Worm (Caenorhabditis elegans) whole organism, L1 larva: ENCODE measurements around the gene rps-1.

ENCODE experiments used
- C16A3.4 ChIP-seq: fragments of 150-350 bp; optimal IDR thresholded peaks from 2 replicates; lab custom pipeline; 2014; ENCODE audit warnings: missing biosample characterization, missing genetic modification characterization
- aha-1 ChIP-seq: fragments of 150-350 bp; optimal IDR thresholded peaks from 2 replicates; lab custom pipeline; 2014; ENCODE audit warnings: missing biosample characterization, missing genetic modification characterization
- blmp-1 ChIP-seq: fragments of 150-350 bp; optimal IDR thresholded peaks from 2 replicates; lab custom pipeline; 2014; ENCODE audit warnings: missing biosample characterization, missing genetic modification characterization
- ceh-8 ChIP-seq: fragments of 200-800 bp; sonication (Bioruptor generic); optimal IDR thresholded peaks from 2 replicates; lab custom pipeline; 2018; ENCODE audit warnings: mild to moderate bottlenecking, missing genetic modification characterization, moderate library complexity, missing compliant biosample characterization
- ceh-82 ChIP-seq, 3 experiments: fragments of 150-350 bp in 1 of 3; sonication (generic microtip) in 2 of 3; optimal IDR thresholded peaks; 2 replicates each; lab custom pipeline; 2014 to 2017; ENCODE audit warnings: missing biosample characterization in 3 of 3, missing genetic modification characterization in 3 of 3
- ceh-88 ChIP-seq: fragments of 200-800 bp; sonication (Bioruptor generic); IDR thresholded peaks from 2 replicates; pipeline ENCODE4 v1.3.6; 2022; ENCODE audit warnings: missing genetic modification characterization, missing compliant biosample characterization
- ceh-90 ChIP-seq: sonication (generic microtip); optimal IDR thresholded peaks from 2 replicates; lab custom pipeline; 2016; ENCODE audit warnings: missing genetic modification characterization, missing compliant biosample characterization
- ces-1 ChIP-seq: fragments of 150-350 bp; optimal IDR thresholded peaks from 2 replicates; lab custom pipeline; 2014; ENCODE audit warnings: missing biosample characterization, missing genetic modification reagents, missing genetic modification characterization
- dpl-1 ChIP-seq, 3 experiments: fragments of 150-350 bp in 2 of 3; sonication (generic microtip) in 1 of 3; optimal IDR thresholded peaks; 2 replicates each; lab custom pipeline; 2014 to 2017; ENCODE audit warnings: missing biosample characterization in 3 of 3, missing genetic modification characterization in 3 of 3, missing genetic modification reagents in 3 of 3
- dsc-1 ChIP-seq: sonication (generic microtip); optimal IDR thresholded peaks from 2 replicates; lab custom pipeline; 2016; ENCODE audit warnings: mild to moderate bottlenecking, missing genetic modification characterization, missing compliant biosample characterization
- efl-1 ChIP-seq, 4 experiments: fragments of 150-350 bp; optimal IDR thresholded peaks in 3 of 4; peaks in 1 of 4; 1 replicate in 1 of 4; 2 replicates in 3 of 4; lab custom pipeline; 2014; ENCODE audit warnings: missing biosample characterization in 2 of 4, missing genetic modification characterization in 2 of 4, missing genetic modification reagents in 2 of 4
- egl-27 ChIP-seq, 2 experiments: fragments of 150-350 bp in 1 of 2; sonication (generic microtip); optimal IDR thresholded peaks; 3 replicates each; lab custom pipeline; 2017 to 2018; ENCODE audit warnings: missing biosample characterization in 2 of 2, missing genetic modification characterization in 2 of 2, missing genetic modification reagents in 2 of 2
- elt-2 ChIP-seq: sonication (generic microtip); optimal IDR thresholded peaks from 2 replicates; lab custom pipeline; 2016; ENCODE audit warnings: missing genetic modification characterization, mild to moderate bottlenecking, inconsistent platforms, missing compliant biosample characterization, missing genetic modification reagents
- fkh-10 ChIP-seq: sonication (generic microtip); optimal IDR thresholded peaks from 2 replicates; lab custom pipeline; 2017; ENCODE audit warnings: missing biosample characterization, missing genetic modification reagents, missing genetic modification characterization
- fkh-8 ChIP-seq: sonication (generic microtip); optimal IDR thresholded peaks from 2 replicates; lab custom pipeline; 2016; ENCODE audit warnings: mild to moderate bottlenecking, missing genetic modification characterization, missing compliant biosample characterization
- grh-1 ChIP-seq: fragments of 200-800 bp; sonication (Bioruptor generic); IDR thresholded peaks from 2 replicates; pipeline ENCODE4 v1.3.6; 2022; ENCODE audit warnings: missing genetic modification reagents, missing genetic modification characterization, missing compliant biosample characterization
- hpl-2 ChIP-seq: fragments of 150-350 bp; optimal IDR thresholded peaks from 2 replicates; lab custom pipeline; 2014; ENCODE audit warnings: missing biosample characterization, missing genetic modification reagents, missing genetic modification characterization
- irx-1 ChIP-seq: sonication (generic microtip); optimal IDR thresholded peaks from 2 replicates; lab custom pipeline; 2016; ENCODE audit warnings: missing genetic modification characterization, missing compliant biosample characterization
- isw-1 ChIP-seq: fragments of 200-800 bp; sonication (Bioruptor generic); IDR thresholded peaks from 2 replicates; pipeline ENCODE4 v1.3.6; 2022; ENCODE audit warnings: missing genetic modification characterization, missing compliant biosample characterization
- jun-1 ChIP-seq: fragments of 150-350 bp; optimal IDR thresholded peaks from 2 replicates; lab custom pipeline; 2014; ENCODE audit warnings: missing biosample characterization, missing genetic modification reagents, missing genetic modification characterization
- lin-13 ChIP-seq: fragments of 150-350 bp; optimal IDR thresholded peaks from 2 replicates; lab custom pipeline; 2014; ENCODE audit warnings: missing biosample characterization, missing genetic modification reagents, missing genetic modification characterization
- lin-14 ChIP-seq: fragments of 200-800 bp; sonication (Bioruptor generic); optimal IDR thresholded peaks from 2 replicates; lab custom pipeline; 2018; ENCODE audit warnings: mild to moderate bottlenecking, missing genetic modification characterization, moderate library complexity, missing compliant biosample characterization
- lin-35 ChIP-seq, 2 experiments: fragments of 150-350 bp; optimal IDR thresholded peaks; 2 replicates each; lab custom pipeline; 2014; ENCODE audit warnings: missing biosample characterization in 2 of 2, missing genetic modification characterization in 2 of 2, missing genetic modification reagents in 2 of 2
- lsy-2 ChIP-seq, 2 experiments: fragments of 150-350 bp; optimal IDR thresholded peaks; 2 replicates each; lab custom pipeline; 2014; ENCODE audit warnings: missing biosample characterization in 2 of 2, missing genetic modification characterization in 2 of 2
- mef-2 ChIP-seq: fragments of 150-350 bp; optimal IDR thresholded peaks from 2 replicates; lab custom pipeline; 2014; ENCODE audit warnings: missing biosample characterization, missing genetic modification characterization
- mep-1 ChIP-seq: fragments of 150-350 bp; optimal IDR thresholded peaks from 2 replicates; lab custom pipeline; 2014; ENCODE audit warnings: missing biosample characterization, missing genetic modification characterization
- nhr-12 ChIP-seq: sonication (generic microtip); optimal IDR thresholded peaks from 2 replicates; lab custom pipeline; 2017; ENCODE audit warnings: missing biosample characterization, missing genetic modification characterization
- nhr-19 ChIP-seq: fragments of 200-800 bp; sonication (Bioruptor generic); conservative IDR thresholded peaks from 2 replicates; pipeline ENCODE4 v1.3.6; 2022; ENCODE audit warnings: missing genetic modification characterization, missing compliant biosample characterization
- nhr-20 ChIP-seq: sonication (generic microtip); optimal IDR thresholded peaks from 2 replicates; lab custom pipeline; 2016; ENCODE audit warnings: mild to moderate bottlenecking, missing genetic modification characterization, missing compliant biosample characterization
- nhr-237 ChIP-seq: fragments of 150-350 bp; optimal IDR thresholded peaks from 2 replicates; lab custom pipeline; 2014; ENCODE audit warnings: missing biosample characterization, missing genetic modification characterization
- nhr-28 ChIP-seq: fragments of 150-350 bp; optimal IDR thresholded peaks from 2 replicates; lab custom pipeline; 2014; ENCODE audit warnings: missing biosample characterization, missing genetic modification characterization
- nhr-71 ChIP-seq: sonication (generic microtip); optimal IDR thresholded peaks from 2 replicates; lab custom pipeline; 2016; ENCODE audit warnings: mild to moderate bottlenecking, missing genetic modification characterization, moderate library complexity, missing compliant biosample characterization
- nhr-76 ChIP-seq: sonication (generic microtip); optimal IDR thresholded peaks from 2 replicates; lab custom pipeline; 2017; ENCODE audit warnings: missing biosample characterization, missing genetic modification characterization
- nhr-77 ChIP-seq: fragments of 150-350 bp; optimal IDR thresholded peaks from 2 replicates; lab custom pipeline; 2014; ENCODE audit warnings: missing biosample characterization, missing genetic modification characterization
- nhr-84 ChIP-seq: sonication (generic microtip); optimal IDR thresholded peaks from 2 replicates; lab custom pipeline; 2017; ENCODE audit warnings: missing biosample characterization, missing genetic modification characterization
- nhr-85 ChIP-seq: sonication (generic microtip); peaks from one replicate; lab custom pipeline; 2016; ENCODE audit warnings: missing genetic modification characterization, inconsistent platforms, missing compliant biosample characterization
- pax-3 ChIP-seq: fragments of 200-800 bp; sonication (Bioruptor generic); optimal IDR thresholded peaks from 2 replicates; lab custom pipeline; 2018; ENCODE audit warnings: mild to moderate bottlenecking, missing genetic modification characterization, moderate library complexity, missing compliant biosample characterization
- rnt-1 ChIP-seq: sonication (generic microtip); optimal IDR thresholded peaks from 2 replicates; lab custom pipeline; 2016; ENCODE audit warnings: mild to moderate bottlenecking, missing genetic modification characterization, moderate library complexity, missing compliant biosample characterization
- skn-1 ChIP-seq: fragments of 150-350 bp; optimal IDR thresholded peaks from 2 replicates; lab custom pipeline; 2014; ENCODE audit warnings: missing biosample characterization, missing genetic modification characterization
- snpc-4 ChIP-seq: fragments of 150-350 bp; optimal IDR thresholded peaks from 2 replicates; lab custom pipeline; 2014; ENCODE audit warnings: missing biosample characterization, missing genetic modification characterization
- snu-23 ChIP-seq: sonication (generic microtip); optimal IDR thresholded peaks from 2 replicates; lab custom pipeline; 2016; ENCODE audit warnings: missing genetic modification characterization, missing compliant biosample characterization
- sup-37 ChIP-seq: fragments of 200-800 bp; sonication (Bioruptor generic); optimal IDR thresholded peaks from 2 replicates; lab custom pipeline; 2018; ENCODE audit warnings: mild to moderate bottlenecking, missing genetic modification characterization, missing compliant biosample characterization
- swsn-7 ChIP-seq: sonication (generic microtip); optimal IDR thresholded peaks from 2 replicates; lab custom pipeline; 2016; ENCODE audit warnings: missing genetic modification characterization, missing compliant biosample characterization
- tbx-2 ChIP-seq: sonication (generic microtip); optimal IDR thresholded peaks from 2 replicates; lab custom pipeline; 2016; ENCODE audit warnings: missing genetic modification characterization, missing compliant biosample characterization
- unc-62 ChIP-seq: fragments of 150-350 bp; optimal IDR thresholded peaks from 2 replicates; lab custom pipeline; 2014; ENCODE audit warnings: missing biosample characterization, missing genetic modification reagents, missing genetic modification characterization
- unc-86 ChIP-seq: sonication (generic microtip); optimal IDR thresholded peaks from 2 replicates; lab custom pipeline; 2016; ENCODE audit warnings: missing genetic modification characterization, missing compliant biosample characterization
- ztf-11 ChIP-seq, 2 experiments: sonication (generic microtip); optimal IDR thresholded peaks; 2 replicates each; lab custom pipeline; 2016 to 2017; ENCODE audit warnings: missing genetic modification characterization in 2 of 2, missing biosample characterization in 1 of 2, missing compliant biosample characterization in 1 of 2
- ztf-4 ChIP-seq: fragments of 150-350 bp; optimal IDR thresholded peaks from 2 replicates; lab custom pipeline; 2014; ENCODE audit warnings: missing biosample characterization, missing genetic modification characterization

rps-1 gene

ce11 chrIII:4448029-4448428, 27.7 kb upstream of the rps-1 start:
- TF ChIP-seq nhr-84 (tag; lab: Kevin White, UChicago) (no peak), nhr-12 (no peak), ceh-90 (tag; lab: Kevin White, UChicago) (no peak), lin-14 (GFP tag; lab: Kevin White, UChicago) (no peak), ztf-11 (tag; optimal IDR thresholded peaks at IDR 0.05; lab: Kevin White, UChicago) (no peak), nhr-77 (tag; lab: Kevin White, UChicago) (no peak), elt-2 (tag; lab: Kevin White, UChicago) (no peak), lin-13 (GFP tag; lab: Kevin White, UChicago) (no peak), dpl-1 (GFP tag; optimal IDR thresholded peaks at IDR 0.05; lab: Kevin White, UChicago) (no peak), isw-1 (GFP tag; lab: Robert Waterston, UW) (no peak), nhr-237 (tag; lab: Kevin White, UChicago) (no peak)

- no peak for TF ChIP-seq ceh-82 (tag; optimal IDR thresholded peaks at IDR 0.05; lab: Kevin White, UChicago)
- peak; percentile 13 for TF ChIP-seq snu-23 (GFP tag; lab: Kevin White, UChicago)
- peak in 1 of 2 experiments; percentile 34 for TF ChIP-seq lin-35 (GFP tag; optimal IDR thresholded peaks at IDR 0.05; lab: Kevin White, UChicago)
- peak; percentile 30 for TF ChIP-seq rnt-1 (tag; lab: Kevin White, UChicago)
- no peak for TF ChIP-seq nhr-76
- no peak for TF ChIP-seq ces-1 (GFP tag; lab: Kevin White, UChicago)
- TF ChIP-seq mep-1: no peak
- no peak for TF ChIP-seq ztf-4 (tag; lab: Kevin White, UChicago)
- TF ChIP-seq ceh-8 (GFP tag; lab: Kevin White, UChicago): no peak
- TF ChIP-seq nhr-12: no peak
- no peak for TF ChIP-seq nhr-237 (tag; lab: Kevin White, UChicago)
- TF ChIP-seq irx-1 (tag; lab: Kevin White, UChicago): no peak
- no peak for TF ChIP-seq blmp-1 (tag; lab: Kevin White, UChicago)
- TF ChIP-seq fkh-8 (tag; lab: Kevin White, UChicago): no peak
- TF ChIP-seq nhr-71: no peak
- TF ChIP-seq skn-1: no peak
- TF ChIP-seq nhr-28 (tag; lab: Kevin White, UChicago): no peak
- no peak for TF ChIP-seq hpl-2
- TF ChIP-seq ceh-90 (tag; lab: Kevin White, UChicago): no peak
- TF ChIP-seq pax-3 (tag; lab: Kevin White, UChicago): no peak
- no peak for TF ChIP-seq fkh-10
- TF ChIP-seq unc-86: no peak
- TF ChIP-seq lsy-2 (tag; optimal IDR thresholded peaks at IDR 0.05; lab: Kevin White, UChicago): peak in 1 of 2 experiments; percentile 35
- no peak for TF ChIP-seq dsc-1 (tag; lab: Kevin White, UChicago)
- peak; percentile 60 for TF ChIP-seq nhr-85 (tag; lab: Kevin White, UChicago)
- TF ChIP-seq ceh-88: no peak
- no peak for TF ChIP-seq sup-37 (GFP tag; lab: Kevin White, UChicago)
- TF ChIP-seq C16A3.4: no peak
- peak in 1 of 2 experiments; percentile 14 for TF ChIP-seq efl-1 (optimal IDR thresholded peaks at IDR 0.05; lab: Kevin White, UChicago)
- TF ChIP-seq efl-1 (GFP tag; optimal IDR thresholded peaks at IDR 0.05 in 1 of 2; lab: Kevin White, UChicago): no peak
Observed at ce11 chrIII:4449357-4449756, 26.4 kb upstream of the rps-1 start.

- TF ChIP-seq swsn-7 (tag; lab: Kevin White, UChicago) (no peak), unc-62 (GFP tag; lab: Kevin White, UChicago) (no peak), lin-35 (GFP tag; optimal IDR thresholded peaks at IDR 0.05; lab: Kevin White, UChicago) (peak in 1 of 2 experiments; percentile 27), aha-1 (tag; lab: Kevin White, UChicago) (no peak), jun-1 (tag; lab: Kevin White, UChicago) (no peak), efl-1 (optimal IDR thresholded peaks at IDR 0.05; lab: Kevin White, UChicago) (no peak), efl-1 (GFP tag; optimal IDR thresholded peaks at IDR 0.05 in 1 of 2; lab: Kevin White, UChicago) (peak in 1 of 2 experiments; percentile 63), snpc-4 (no peak), mep-1 (no peak), tbx-2 (no peak), nhr-20 (tag; lab: Kevin White, UChicago) (no peak), grh-1 (GFP tag; lab: Robert Waterston, UW) (no peak), mef-2 (no peak), nhr-12 (no peak), nhr-77 (tag; lab: Kevin White, UChicago) (no peak), lin-13 (GFP tag; lab: Kevin White, UChicago) (no peak), elt-2 (tag; lab: Kevin White, UChicago) (peak; percentile 14), ceh-82 (tag; optimal IDR thresholded peaks at IDR 0.05; lab: Kevin White, UChicago) (no peak), nhr-19 (GFP tag; lab: Robert Waterston, UW) (no peak), nhr-76 (no peak), fkh-8 (tag; lab: Kevin White, UChicago) (no peak), egl-27 (tag; optimal IDR thresholded peaks at IDR 0.05; lab: Kevin White, UChicago) (no peak)
Observed at ce11 chrIII:4449893-4450579, 25.7 kb upstream of the rps-1 start, which contains the start of gene ceh-43. Gene ceh-43 (minus strand): TSS chrIII:4449943.
